Fruit fly (Drosophila melanogaster): Measurements from ENCODE around the gene RpS14b.

Gene RpS14b

DNA sequence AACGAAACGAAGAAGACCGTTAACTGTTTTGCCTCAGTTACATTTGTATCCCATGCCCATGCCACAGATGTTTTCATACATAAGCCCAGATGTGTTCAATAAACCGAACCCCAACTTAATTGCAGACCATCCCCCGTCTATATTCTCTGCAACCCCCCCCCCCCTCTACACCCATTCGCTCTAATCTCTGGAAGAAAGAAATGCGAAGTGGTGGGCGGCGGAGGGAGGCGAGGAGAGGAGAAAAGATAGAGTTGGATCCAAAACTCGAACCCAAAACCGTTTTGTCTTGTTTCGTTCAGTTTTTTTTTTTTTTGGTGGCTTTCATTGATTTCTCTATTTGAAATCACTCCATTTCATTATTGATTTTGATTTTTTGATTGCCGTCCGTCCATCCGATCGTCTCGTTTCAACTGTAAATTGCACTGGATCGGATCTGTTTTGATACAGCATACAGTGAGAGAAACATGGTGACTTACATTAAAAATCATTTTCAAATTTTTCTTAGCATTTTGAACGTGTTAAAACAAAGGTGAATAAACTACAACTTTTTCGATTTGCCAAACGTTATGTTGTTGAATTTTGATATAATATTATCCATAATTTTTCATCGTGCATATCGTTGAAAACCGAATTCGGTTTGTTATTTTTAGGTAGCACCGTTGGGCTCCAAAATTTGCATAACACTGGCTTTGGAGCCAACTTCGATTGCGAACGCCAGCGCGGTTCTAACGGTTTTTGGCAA, 41.0 kb downstream of the RpS14b start (continued):
- TF ChIP-seq CG10274 (GFP tag; optimal IDR thresholded peaks at IDR 0.05) (no peak), CG5245 (GFP tag; optimal IDR thresholded peaks at IDR 0.05) (peak; percentile 14), CG14860 (GFP tag; IDR thresholded peaks at IDR 0.05; ENCODE audit: partially characterized antibody) (no peak), so (GFP tag; IDR thresholded peaks at IDR 0.05) (no peak), CG14014 (GFP tag; IDR thresholded peaks at IDR 0.05) (no peak), CG18764 (GFP tag; optimal IDR thresholded peaks at IDR 0.05) (no peak), CrebB (tag; optimal IDR thresholded peaks at IDR 0.05) (no peak), yki (optimal IDR thresholded peaks at IDR 0.05) (no peak), CG10147 (GFP tag; optimal IDR thresholded peaks at IDR 0.05) (no peak), CG6791 (GFP tag; IDR thresholded peaks at IDR 0.05; ENCODE audit: partially characterized antibody) (no peak), Sin3A (optimal IDR thresholded peaks at IDR 0.05) (no peak), CG7372 (GFP tag; IDR thresholded peaks at IDR 0.05) (no peak), p53 (GFP tag; optimal IDR thresholded peaks at IDR 0.05) (no peak), pb (GFP tag; optimal IDR thresholded peaks at IDR 0.05) (no peak), lbe (GFP tag; optimal IDR thresholded peaks at IDR 0.05) (no peak), CG11696 (GFP tag; IDR thresholded peaks at IDR 0.05) (no peak), BtbVII (GFP tag; optimal IDR thresholded peaks at IDR 0.05) (no peak), Hr39 (optimal IDR thresholded peaks at IDR 0.05) (no peak), CG14667 (GFP tag; IDR thresholded peaks at IDR 0.05) (no peak), chinmo (GFP tag; IDR thresholded peaks at IDR 0.05; ENCODE audit: partially characterized antibody) (no peak), CG10979 (tag; optimal IDR thresholded peaks at IDR 0.05) (peak; percentile 49), CG34422 (GFP tag; IDR thresholded peaks at IDR 0.05) (no peak), CG34376 (GFP tag; optimal IDR thresholded peaks at IDR 0.05) (no peak), H2.0 (GFP tag; IDR thresholded peaks at IDR 0.05) (peak; percentile 20; the same call in 1 of the 2 replicates), sc (optimal IDR thresholded peaks at IDR 0.05) (no peak), sc (GFP tag; optimal IDR thresholded peaks at IDR 0.05) (no peak), Oaz (GFP tag; IDR thresholded peaks at IDR 0.05) (no peak), Mrtf (GFP tag; IDR thresholded peaks at IDR 0.05) (no peak), kay (GFP tag; optimal IDR thresholded peaks at IDR 0.05) (no peak), org-1 (GFP tag; optimal IDR thresholded peaks at IDR 0.05) (no peak), bbx (GFP tag; IDR thresholded peaks at IDR 0.05; ENCODE audit: partially characterized antibody) (no peak), Stat92E (GFP tag; optimal IDR thresholded peaks at IDR 0.05) (no peak), CG8089 (GFP tag; optimal IDR thresholded peaks at IDR 0.05) (no peak), chm (GFP tag; IDR thresholded peaks at IDR 0.05) (no peak), Ssrp (tag; optimal IDR thresholded peaks at IDR 0.05) (peak; percentile 39), Fer1 (GFP tag; optimal IDR thresholded peaks at IDR 0.05) (no peak), ac (GFP tag; optimal IDR thresholded peaks at IDR 0.05) (no peak), CG12391 (tag; optimal IDR thresholded peaks at IDR 0.05) (peak; percentile 50), unc-4 (GFP tag; IDR thresholded peaks at IDR 0.05; ENCODE audit: partially characterized antibody) (no peak), CG1832 (GFP tag; optimal IDR thresholded peaks at IDR 0.05) (no peak), Mes4 (GFP tag; optimal IDR thresholded peaks at IDR 0.05) (no peak), sob (GFP tag; IDR thresholded peaks at IDR 0.05) (no peak), CG7839 (tag; optimal IDR thresholded peaks at IDR 0.05) (peak; percentile 38), Dfd (GFP tag; optimal IDR thresholded peaks at IDR 0.05) (no peak), nerfin-1 (tag; optimal IDR thresholded peaks at IDR 0.05) (no peak), MESR4 (GFP tag; optimal IDR thresholded peaks at IDR 0.05) (no peak), E2f1 (GFP tag; IDR thresholded peaks at IDR 0.05) (peak; percentile 25; the same call in 1 of the 2 replicates), exex (tag; optimal IDR thresholded peaks at IDR 0.05) (no peak), CG16779 (GFP tag; IDR thresholded peaks at IDR 0.05) (no peak), HLH54F (GFP tag; optimal IDR thresholded peaks at IDR 0.05) (no peak), ken (GFP tag; IDR thresholded peaks at IDR 0.05) (no peak), crc (GFP tag; optimal IDR thresholded peaks at IDR 0.05) (no peak)
